Worm (Caenorhabditis elegans) whole organism, L2 larva: ENCODE measurements around the gene nrsn-1.

ENCODE experiments used
- C34F6.9 ChIP-seq: fragments of 150-350 bp; optimal IDR thresholded peaks from 2 replicates; lab custom pipeline; 2014; ENCODE audit warnings: missing biosample characterization, missing genetic modification characterization
- F13H6.1 ChIP-seq: sonication (generic microtip); optimal IDR thresholded peaks from 2 replicates; lab custom pipeline; 2016; ENCODE audit warnings: missing genetic modification characterization, missing compliant biosample characterization
- R02D3.7 ChIP-seq: fragments of 150-350 bp; optimal IDR thresholded peaks from 2 replicates; lab custom pipeline; 2014; ENCODE audit warnings: missing biosample characterization, missing genetic modification characterization
- Y55F3AM.14 ChIP-seq: fragments of 200-800 bp; sonication (Bioruptor generic); optimal IDR thresholded peaks from 2 replicates; lab custom pipeline; 2018; ENCODE audit warnings: mild to moderate bottlenecking, missing genetic modification characterization, missing compliant biosample characterization
- alr-1 ChIP-seq: fragments of 150-350 bp; optimal IDR thresholded peaks from 2 replicates; lab custom pipeline; 2014; ENCODE audit warnings: missing biosample characterization, missing genetic modification characterization
- aly-2 ChIP-seq: fragments of 150-350 bp; optimal IDR thresholded peaks from 2 replicates; lab custom pipeline; 2014; ENCODE audit warnings: missing biosample characterization, missing genetic modification characterization
- ama-1 ChIP-seq: fragments of 150-350 bp; optimal IDR thresholded peaks from 2 replicates; lab custom pipeline; 2018; ENCODE audit warnings: inconsistent platforms
- ceh-16 ChIP-seq: fragments of 150-350 bp; optimal IDR thresholded peaks from 2 replicates; lab custom pipeline; 2014; ENCODE audit warnings: missing biosample characterization, missing genetic modification characterization
- crh-2 ChIP-seq: sonication (generic microtip); optimal IDR thresholded peaks from 2 replicates; lab custom pipeline; 2017; ENCODE audit warnings: missing biosample characterization, missing genetic modification characterization
- egl-27 ChIP-seq: sonication (generic microtip); optimal IDR thresholded peaks from 3 replicates; lab custom pipeline; 2017; ENCODE audit warnings: missing biosample characterization, missing genetic modification reagents, missing genetic modification characterization
- elt-1 ChIP-seq: fragments of 150-350 bp; optimal IDR thresholded peaks from 2 replicates; lab custom pipeline; 2014; ENCODE audit warnings: missing biosample characterization, missing genetic modification characterization
- fos-1 ChIP-seq: fragments of 150-350 bp; optimal IDR thresholded peaks from 2 replicates; lab custom pipeline; 2014; ENCODE audit warnings: missing biosample characterization, missing genetic modification characterization
- gmeb-1 ChIP-seq: fragments of 150-350 bp; optimal IDR thresholded peaks from 2 replicates; lab custom pipeline; 2014; ENCODE audit warnings: missing biosample characterization, missing genetic modification characterization
- lin-11 ChIP-seq: fragments of 150-350 bp; sonication (generic microtip); optimal IDR thresholded peaks from 2 replicates; lab custom pipeline; 2014; ENCODE audit warnings: missing biosample characterization, missing genetic modification characterization, inconsistent platforms, mixed read lengths
- lin-13 ChIP-seq: fragments of 150-350 bp; optimal IDR thresholded peaks from 2 replicates; lab custom pipeline; 2014; ENCODE audit warnings: missing biosample characterization, missing genetic modification reagents, missing genetic modification characterization
- lsy-2 ChIP-seq, 2 experiments: fragments of 150-350 bp in 1 of 2; sonication (generic microtip) in 1 of 2; optimal IDR thresholded peaks; 2 replicates each; lab custom pipeline; 2014 to 2017; ENCODE audit warnings: missing biosample characterization in 2 of 2, missing genetic modification characterization in 2 of 2
- mab-5 ChIP-seq: fragments of 150-350 bp; optimal IDR thresholded peaks from 2 replicates; lab custom pipeline; 2014; ENCODE audit warnings: missing biosample characterization, missing genetic modification characterization
- mbf-1 ChIP-seq: sonication (generic microtip); optimal IDR thresholded peaks from 2 replicates; lab custom pipeline; 2017; ENCODE audit warnings: missing biosample characterization, missing genetic modification characterization
- mdl-1 ChIP-seq, 2 experiments: fragments of 150-350 bp in 1 of 2; sonication (generic microtip) in 1 of 2; optimal IDR thresholded peaks; 2 replicates each; lab custom pipeline; 2017; ENCODE audit warnings: missing biosample characterization in 2 of 2, missing genetic modification characterization in 2 of 2
- nhr-10 ChIP-seq: sonication (generic microtip); optimal IDR thresholded peaks from 2 replicates; lab custom pipeline; 2017; ENCODE audit warnings: missing biosample characterization, missing genetic modification characterization
- nhr-129 ChIP-seq: fragments of 150-350 bp; optimal IDR thresholded peaks from 2 replicates; lab custom pipeline; 2014; ENCODE audit warnings: missing biosample characterization, missing genetic modification characterization
- nhr-21 ChIP-seq: fragments of 150-350 bp; optimal IDR thresholded peaks from 2 replicates; lab custom pipeline; 2014; ENCODE audit warnings: missing biosample characterization, missing genetic modification characterization
- nhr-23 ChIP-seq: fragments of 150-350 bp; optimal IDR thresholded peaks from 2 replicates; lab custom pipeline; 2014; ENCODE audit warnings: missing biosample characterization, missing genetic modification reagents, missing genetic modification characterization
- nhr-6 ChIP-seq: fragments of 150-350 bp; optimal IDR thresholded peaks from 2 replicates; lab custom pipeline; 2014; ENCODE audit warnings: missing biosample characterization, missing genetic modification characterization
- nhr-77 ChIP-seq: fragments of 150-350 bp; optimal IDR thresholded peaks from 2 replicates; lab custom pipeline; 2014; ENCODE audit warnings: missing biosample characterization, missing genetic modification characterization
- peb-1 ChIP-seq: fragments of 150-350 bp; optimal IDR thresholded peaks from 2 replicates; lab custom pipeline; 2014; ENCODE audit warnings: missing biosample characterization, missing genetic modification characterization
- sem-4 ChIP-seq: fragments of 150-350 bp; optimal IDR thresholded peaks from 2 replicates; lab custom pipeline; 2014; ENCODE audit warnings: missing biosample characterization, missing genetic modification reagents, missing genetic modification characterization
- skn-1 ChIP-seq: sonication (generic microtip); optimal IDR thresholded peaks from 2 replicates; lab custom pipeline; 2017; ENCODE audit warnings: missing biosample characterization, missing genetic modification characterization
- sma-3 ChIP-seq: sonication (generic microtip); optimal IDR thresholded peaks from 2 replicates; lab custom pipeline; 2016; ENCODE audit warnings: missing genetic modification reagents, missing genetic modification characterization, missing compliant biosample characterization
- sma-9 ChIP-seq, 2 experiments: fragments of 150-350 bp in 1 of 2; sonication (generic microtip) in 1 of 2; optimal IDR thresholded peaks; 2 replicates each; lab custom pipeline; 2014 to 2016; ENCODE audit warnings: missing genetic modification characterization in 2 of 2, mild to moderate bottlenecking in 1 of 2, missing biosample characterization in 1 of 2, missing compliant biosample characterization in 1 of 2, missing genetic modification reagents in 1 of 2, moderate library complexity in 1 of 2
- unc-39 ChIP-seq: fragments of 150-350 bp; optimal IDR thresholded peaks from 2 replicates; lab custom pipeline; 2014; ENCODE audit warnings: missing biosample characterization, missing genetic modification characterization
- unc-55 ChIP-seq: fragments of 150-350 bp; sonication (generic microtip); optimal IDR thresholded peaks from 3 replicates; lab custom pipeline; 2014; ENCODE audit warnings: missing biosample characterization, missing genetic modification reagents, missing genetic modification characterization
- unc-62 ChIP-seq: fragments of 150-350 bp; optimal IDR thresholded peaks from 2 replicates; lab custom pipeline; 2014; ENCODE audit warnings: missing biosample characterization, missing genetic modification reagents, missing genetic modification characterization
- zag-1 ChIP-seq: fragments of 150-350 bp; optimal IDR thresholded peaks from 2 replicates; lab custom pipeline; 2014; ENCODE audit warnings: missing biosample characterization, missing genetic modification characterization
- ztf-1 ChIP-seq: fragments of 200-800 bp; sonication (Bioruptor generic); conservative IDR thresholded peaks from 2 replicates; pipeline ENCODE4 v1.3.6; 2022; ENCODE audit warnings: missing genetic modification characterization, missing compliant biosample characterization
- ztf-11 ChIP-seq: sonication (generic microtip); optimal IDR thresholded peaks from 2 replicates; lab custom pipeline; 2017; ENCODE audit warnings: missing biosample characterization, missing genetic modification characterization
- ztf-4 ChIP-seq: fragments of 150-350 bp; optimal IDR thresholded peaks from 2 replicates; lab custom pipeline; 2014; ENCODE audit warnings: missing biosample characterization, missing genetic modification characterization

Gene nrsn-1

DNA sequence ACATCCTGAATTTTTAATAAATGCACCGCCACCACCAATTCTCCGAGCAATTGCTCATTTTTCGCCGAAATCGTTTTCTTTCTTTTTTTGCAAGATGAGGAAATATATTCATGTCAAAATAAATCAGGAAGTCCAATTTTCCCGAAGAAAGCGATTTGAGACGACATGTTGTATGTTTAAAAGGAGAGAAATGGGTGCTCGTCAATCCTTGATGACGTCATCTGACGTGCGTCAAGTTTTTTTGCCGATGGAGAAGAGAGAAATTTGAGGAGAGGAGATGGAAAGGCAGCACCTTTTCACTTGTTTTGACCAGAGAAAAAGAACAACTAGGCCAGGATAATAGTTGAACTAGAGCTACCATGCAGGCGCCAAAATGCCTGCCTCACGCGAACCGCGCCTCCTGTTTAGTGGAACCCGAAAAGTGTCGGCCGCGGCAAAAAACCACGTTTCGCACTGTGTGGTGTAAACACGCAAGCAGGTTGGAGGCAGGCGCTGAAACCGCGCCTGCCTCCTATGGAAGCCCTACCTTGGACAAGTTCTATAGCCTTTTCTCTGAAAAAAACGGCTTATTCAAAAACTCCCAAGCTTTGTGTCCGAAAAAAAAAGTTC lies 614 bp upstream of the nrsn-1 start:
- TF ChIP-seq lin-13 (GFP tag; lab: Kevin White, UChicago), result peak; percentile 25
- no peak for TF ChIP-seq gmeb-1
- no peak for TF ChIP-seq alr-1 (tag; lab: Kevin White, UChicago)
- peak; percentile 59 for TF ChIP-seq nhr-129 (tag; lab: Kevin White, UChicago)
- TF ChIP-seq Y55F3AM.14 (GFP tag; lab: Kevin White, UChicago), result no peak
- peak; percentile 54 for TF ChIP-seq zag-1 (tag; lab: Kevin White, UChicago)
- TF ChIP-seq aly-2, result no peak
- peak; percentile 36 for TF ChIP-seq unc-62
- TF ChIP-seq R02D3.7 (tag; lab: Kevin White, UChicago), result no peak
- no peak for TF ChIP-seq peb-1 (tag; lab: Kevin White, UChicago)
- peak; percentile 49 for TF ChIP-seq nhr-6 (tag; lab: Kevin White, UChicago)
- peak; percentile 80 for TF ChIP-seq crh-2 (tag; lab: Kevin White, UChicago)
- TF ChIP-seq mab-5, result peak; percentile 75
- no peak for TF ChIP-seq ztf-11 (tag; lab: Kevin White, UChicago)
- TF ChIP-seq F13H6.1 (tag; lab: Kevin White, UChicago), result peak; percentile 64
- no peak for TF ChIP-seq nhr-10 (tag; lab: Kevin White, UChicago)
- no peak for TF ChIP-seq fos-1 (tag; lab: Kevin White, UChicago)
- TF ChIP-seq egl-27 (tag; lab: Kevin White, UChicago), result peak; percentile 64
- TF ChIP-seq sma-9 (GFP tag; optimal IDR thresholded peaks at IDR 0.05; lab: Kevin White, UChicago), result peak; percentile 70
- no peak for TF ChIP-seq sma-9 (tag; optimal IDR thresholded peaks at IDR 0.05; lab: Kevin White, UChicago)
- TF ChIP-seq ztf-4, result no peak
- no peak for TF ChIP-seq mbf-1 (tag; lab: Kevin White, UChicago)
- TF ChIP-seq lsy-2 (tag; optimal IDR thresholded peaks at IDR 0.05; lab: Kevin White, UChicago), result peak in 1 of 2 experiments; percentile 65
- peak; percentile 61 for TF ChIP-seq unc-55
- TF ChIP-seq nhr-23, result no peak
- peak in 1 of 2 experiments; percentile 54 for TF ChIP-seq mdl-1 (tag; optimal IDR thresholded peaks at IDR 0.05; lab: Kevin White, UChicago)
- TF ChIP-seq lin-11 (tag; lab: Kevin White, UChicago), result peak; percentile 0
- TF ChIP-seq C34F6.9 (tag; lab: Kevin White, UChicago), result peak; percentile 62
- TF ChIP-seq ceh-16 (tag; lab: Kevin White, UChicago), result no peak
- TF ChIP-seq sem-4 (tag; lab: Kevin White, UChicago), result no peak
- no peak for TF ChIP-seq sma-3
- TF ChIP-seq, all 48 proteins: peak for 15

DNA sequence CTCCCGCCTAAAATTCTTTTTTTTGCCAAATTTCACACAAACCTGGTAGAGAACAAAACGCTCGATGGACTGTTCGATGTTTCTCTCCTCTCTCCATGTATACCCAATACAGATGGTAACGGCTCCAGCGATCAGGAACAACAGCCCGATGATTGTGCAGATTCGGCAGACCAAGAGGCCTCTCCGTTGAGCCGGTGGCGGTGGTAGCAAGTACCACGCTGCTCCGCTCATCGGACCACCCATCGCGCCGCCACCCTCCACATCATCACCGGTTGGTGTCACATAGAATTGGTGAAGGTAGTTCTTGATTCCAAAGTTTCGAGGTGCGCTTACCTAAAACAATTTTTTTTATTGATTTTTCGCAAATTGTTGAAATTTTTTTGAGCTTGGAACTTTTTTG lies 1.0 kb downstream of the nrsn-1 start:
- no peak for TF ChIP-seq ztf-4
- no peak for TF ChIP-seq ztf-1
- TF ChIP-seq aly-2, result no peak
- no peak for TF ChIP-seq unc-55
- TF ChIP-seq gmeb-1, result no peak
- no peak for TF ChIP-seq unc-39 (tag; lab: Kevin White, UChicago)
- TF ChIP-seq fos-1 (tag; lab: Kevin White, UChicago), result no peak
- no peak for TF ChIP-seq alr-1 (tag; lab: Kevin White, UChicago)
- no peak for TF ChIP-seq nhr-129 (tag; lab: Kevin White, UChicago)
- no peak for TF ChIP-seq ama-1 (lab: Kevin White, UChicago)

DNA sequence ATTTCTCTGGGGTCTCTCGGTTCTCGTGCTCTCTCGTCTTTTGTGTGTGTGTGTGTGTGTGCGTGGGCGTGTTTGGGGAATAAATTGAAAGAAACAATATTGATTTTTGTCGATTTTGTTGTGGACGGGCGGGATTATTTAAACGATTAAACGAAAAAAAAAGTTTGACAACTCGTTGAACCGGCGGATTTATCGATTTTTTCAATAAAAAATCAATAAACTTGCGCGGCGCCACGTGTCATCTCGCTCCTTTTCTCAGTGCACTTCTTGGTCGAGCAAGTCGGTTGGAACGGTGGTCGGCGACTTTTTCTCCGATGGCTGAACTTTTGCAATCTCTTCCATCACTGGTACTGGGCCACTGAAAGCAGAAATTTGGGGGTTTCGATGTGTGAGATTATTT lies 2.8 kb downstream of the nrsn-1 start:
- TF ChIP-seq lin-11 (tag; lab: Kevin White, UChicago) (no peak), sma-9 (GFP tag; optimal IDR thresholded peaks at IDR 0.05; lab: Kevin White, UChicago) (no peak), sma-9 (tag; optimal IDR thresholded peaks at IDR 0.05; lab: Kevin White, UChicago) (no peak), peb-1 (tag; lab: Kevin White, UChicago) (no peak), nhr-10 (tag; lab: Kevin White, UChicago) (no peak), skn-1 (tag; lab: Kevin White, UChicago) (no peak), unc-39 (tag; lab: Kevin White, UChicago) (no peak), ztf-4 (no peak), ztf-11 (tag; lab: Kevin White, UChicago) (no peak), F13H6.1 (tag; lab: Kevin White, UChicago) (no peak), elt-1 (tag; lab: Kevin White, UChicago) (no peak), unc-62 (no peak), lin-13 (GFP tag; lab: Kevin White, UChicago) (no peak), nhr-77 (tag; lab: Kevin White, UChicago) (no peak), Y55F3AM.14 (GFP tag; lab: Kevin White, UChicago) (no peak), lsy-2 (tag; optimal IDR thresholded peaks at IDR 0.05; lab: Kevin White, UChicago) (no peak), nhr-21 (tag; lab: Kevin White, UChicago) (no peak)
